Fruit fly (Drosophila melanogaster) whole organism, prepupa: Measurements from ENCODE around the gene crm.
A peak's percentile ranks its signal among the peaks of the same experiment; 100 is the strongest.

Experiments
- Blimp-1 ChIP-seq: fragments of 200-800 bp; sonication (Bioruptor generic); optimal IDR thresholded peaks from 3 replicates; lab custom pipeline; 2017; ENCODE audit warnings: missing biosample characterization, missing genetic modification characterization, mild to moderate bottlenecking, moderate library complexity, missing genetic modification reagents
- CG10631 ChIP-seq: fragments of 200-800 bp; sonication (Bioruptor generic); optimal IDR thresholded peaks from 2 replicates; lab custom pipeline; 2016; ENCODE audit warnings: missing biosample characterization, missing genetic modification characterization
- CG10669 ChIP-seq: fragments of 200-800 bp; sonication (Bioruptor generic); optimal IDR thresholded peaks from 3 replicates; lab custom pipeline; 2018; ENCODE audit warnings: missing biosample characterization, mild to moderate bottlenecking, missing genetic modification characterization, moderate library complexity
- CG11294 ChIP-seq: fragments of 200-800 bp; sonication (Bioruptor generic); IDR thresholded peaks from 2 replicates; pipeline ENCODE4 v1.3.6; 2022; ENCODE audit warnings: missing biosample characterization, missing genetic modification characterization
- CG11762 ChIP-seq: fragments of 200-800 bp; sonication (Bioruptor generic); optimal IDR thresholded peaks from 3 replicates; lab custom pipeline; 2016; ENCODE audit warnings: missing biosample characterization, missing genetic modification characterization; ENCODE audit not compliant: insufficient read depth
- CG11902 ChIP-seq: fragments of 200-800 bp; sonication (Bioruptor generic); optimal IDR thresholded peaks from 3 replicates; lab custom pipeline; 2016; ENCODE audit warnings: missing biosample characterization, missing genetic modification characterization
- CG15336 ChIP-seq: fragments of 200-800 bp; sonication (Bioruptor generic); IDR thresholded peaks from 2 replicates; pipeline ENCODE4 v1.3.6; 2022; ENCODE audit warnings: missing biosample characterization, missing genetic modification characterization
- CG1621 ChIP-seq: fragments of 200-800 bp; sonication (Bioruptor generic); optimal IDR thresholded peaks from 3 replicates; lab custom pipeline; 2018; ENCODE audit warnings: missing biosample characterization, mild to moderate bottlenecking, missing genetic modification characterization
- CG16779 ChIP-seq: fragments of 200-800 bp; sonication (Bioruptor generic); optimal IDR thresholded peaks from 3 replicates; lab custom pipeline; 2017; ENCODE audit warnings: missing biosample characterization, mild to moderate bottlenecking, missing genetic modification characterization
- CG3032 ChIP-seq: fragments of 200-800 bp; optimal IDR thresholded peaks from 2 replicates; lab custom pipeline; 2019; ENCODE audit warnings: missing biosample characterization, mild to moderate bottlenecking, missing genetic modification characterization, moderate library complexity
- CG31627 ChIP-seq: fragments of 200-800 bp; sonication (Bioruptor generic); optimal IDR thresholded peaks from 3 replicates; lab custom pipeline; 2016; ENCODE audit warnings: missing biosample characterization, missing genetic modification characterization
- CG32006 ChIP-seq: fragments of 200-800 bp; sonication (Bioruptor generic); optimal IDR thresholded peaks from 3 replicates; lab custom pipeline; 2017; ENCODE audit warnings: missing biosample characterization, mild to moderate bottlenecking, missing genetic modification characterization
- CG3919 ChIP-seq: fragments of 200-800 bp; sonication (Bioruptor generic); optimal IDR thresholded peaks from 3 replicates; lab custom pipeline; 2016; ENCODE audit warnings: missing biosample characterization, missing genetic modification characterization
- CG4318 ChIP-seq: fragments of 200-800 bp; sonication (Bioruptor generic); optimal IDR thresholded peaks from 3 replicates; lab custom pipeline; 2017; ENCODE audit warnings: missing biosample characterization, mild to moderate bottlenecking, missing genetic modification characterization
- CG6792 ChIP-seq: fragments of 200-800 bp; sonication (Bioruptor generic); optimal IDR thresholded peaks from 3 replicates; lab custom pipeline; 2016; ENCODE audit warnings: missing biosample characterization, missing genetic modification characterization
- CG6808 ChIP-seq: fragments of 200-800 bp; sonication (Bioruptor generic); optimal IDR thresholded peaks from 3 replicates; lab custom pipeline; 2017; ENCODE audit warnings: missing biosample characterization, missing genetic modification characterization, mild to moderate bottlenecking, moderate library complexity, missing genetic modification reagents
- CG6854 ChIP-seq: fragments of 200-800 bp; sonication (Bioruptor generic); optimal IDR thresholded peaks from 2 replicates; lab custom pipeline; 2017; ENCODE audit warnings: missing biosample characterization, mild to moderate bottlenecking, missing genetic modification characterization
- CG7368 ChIP-seq: fragments of 200-800 bp; sonication (Bioruptor generic); optimal IDR thresholded peaks from 3 replicates; lab custom pipeline; 2016; ENCODE audit warnings: missing biosample characterization, missing genetic modification characterization
- CG8119 ChIP-seq: fragments of 200-800 bp; sonication (Bioruptor generic); IDR thresholded peaks from 3 replicates; pipeline ENCODE4 v1.3.6; 2022; ENCODE audit warnings: missing biosample characterization, missing genetic modification characterization
- CG8632 ChIP-seq: fragments of 200-800 bp; sonication (Bioruptor generic); optimal IDR thresholded peaks from 3 replicates; lab custom pipeline; 2016; ENCODE audit warnings: missing biosample characterization, missing genetic modification characterization
- CG9139 ChIP-seq: fragments of 200-800 bp; sonication (Bioruptor generic); optimal IDR thresholded peaks from 3 replicates; lab custom pipeline; 2017; ENCODE audit warnings: missing biosample characterization, mild to moderate bottlenecking, missing genetic modification characterization
- Eip75B ChIP-seq: fragments of 200-800 bp; sonication (Bioruptor generic); optimal IDR thresholded peaks from 3 replicates; lab custom pipeline; 2016; ENCODE audit warnings: missing biosample characterization, missing genetic modification characterization
- Eip78C ChIP-seq: fragments of 200-800 bp; sonication (Bioruptor generic); peaks from one replicate; lab custom pipeline; 2016; ENCODE audit warnings: missing biosample characterization, missing genetic modification characterization
- Eip93F ChIP-seq: fragments of 200-800 bp; sonication (Bioruptor generic); optimal IDR thresholded peaks from 2 replicates; lab custom pipeline; 2016; ENCODE audit warnings: missing biosample characterization, mild to moderate bottlenecking, missing genetic modification characterization
- Gug ChIP-seq: fragments of 200-800 bp; sonication (Bioruptor generic); IDR thresholded peaks from 2 replicates; pipeline ENCODE4 v1.3.6; 2022; ENCODE audit warnings: missing biosample characterization, missing genetic modification characterization
- Hr38 ChIP-seq: sonication (Bioruptor generic); optimal IDR thresholded peaks from 2 replicates; lab custom pipeline; 2016; ENCODE audit warnings: missing biosample characterization, missing genetic modification characterization
- Hr39 ChIP-seq: fragments of 200-800 bp; sonication (Bioruptor generic); optimal IDR thresholded peaks from 2 replicates; lab custom pipeline; 2016; ENCODE audit warnings: missing biosample characterization, missing genetic modification characterization
- Hr4 ChIP-seq: fragments of 200-800 bp; sonication (Bioruptor generic); optimal IDR thresholded peaks from 3 replicates; lab custom pipeline; 2016; ENCODE audit warnings: missing biosample characterization, missing genetic modification characterization
- Met ChIP-seq: fragments of 200-800 bp; sonication (Bioruptor generic); optimal IDR thresholded peaks from 3 replicates; lab custom pipeline; 2016; ENCODE audit warnings: missing biosample characterization, missing genetic modification characterization
- OdsH ChIP-seq: fragments of 200-800 bp; sonication (Bioruptor generic); optimal IDR thresholded peaks from 3 replicates; lab custom pipeline; 2016; ENCODE audit warnings: missing biosample characterization, missing genetic modification characterization
- Sox102F ChIP-seq: fragments of 200-800 bp; sonication (Bioruptor generic); optimal IDR thresholded peaks from 2 replicates; lab custom pipeline; 2016; ENCODE audit warnings: missing biosample characterization, mild to moderate bottlenecking, missing genetic modification characterization
- Sox14 ChIP-seq: fragments of 200-800 bp; sonication (Bioruptor generic); optimal IDR thresholded peaks from 3 replicates; lab custom pipeline; 2016; ENCODE audit warnings: missing biosample characterization, missing genetic modification characterization
- acj6 ChIP-seq: fragments of 200-800 bp; sonication (Bioruptor generic); optimal IDR thresholded peaks from 3 replicates; lab custom pipeline; 2016; ENCODE audit warnings: missing biosample characterization, missing genetic modification characterization
- cyc ChIP-seq: fragments of 200-800 bp; sonication (Bioruptor generic); optimal IDR thresholded peaks from 3 replicates; lab custom pipeline; 2016; ENCODE audit warnings: missing biosample characterization, missing genetic modification characterization
- dac ChIP-seq: fragments of 200-800 bp; sonication (Bioruptor generic); optimal IDR thresholded peaks from 2 replicates; lab custom pipeline; 2017; ENCODE audit warnings: missing biosample characterization, mild to moderate bottlenecking, missing genetic modification characterization
- dsx ChIP-seq: fragments of 200-800 bp; optimal IDR thresholded peaks from 3 replicates; lab custom pipeline; 2019; ENCODE audit warnings: missing biosample characterization, mild to moderate bottlenecking, missing genetic modification characterization, moderate library complexity; ENCODE audit not compliant: poor library complexity, severe bottlenecking
- eg ChIP-seq: fragments of 200-800 bp; sonication (Bioruptor generic); IDR thresholded peaks from 3 replicates; pipeline ENCODE4 v1.3.6; 2022; ENCODE audit warnings: missing biosample characterization, missing genetic modification characterization
- fd59A ChIP-seq: fragments of 200-800 bp; sonication (Bioruptor generic); optimal IDR thresholded peaks from 2 replicates; lab custom pipeline; 2017; ENCODE audit warnings: missing biosample characterization, mild to moderate bottlenecking, missing genetic modification characterization, missing genetic modification reagents
- fd85E ChIP-seq: fragments of 200-800 bp; sonication (Bioruptor generic); optimal IDR thresholded peaks from 3 replicates; lab custom pipeline; 2016; ENCODE audit warnings: missing biosample characterization, missing genetic modification characterization
- fkh ChIP-seq: fragments of 200-800 bp; sonication (Bioruptor generic); optimal IDR thresholded peaks from 3 replicates; lab custom pipeline; 2017; ENCODE audit warnings: missing biosample characterization, mild to moderate bottlenecking, missing genetic modification characterization, moderate library complexity
- lz ChIP-seq: fragments of 200-800 bp; sonication (Bioruptor generic); optimal IDR thresholded peaks from 3 replicates; lab custom pipeline; 2016; ENCODE audit warnings: missing biosample characterization, missing genetic modification characterization
- net ChIP-seq: fragments of 200-800 bp; sonication (Bioruptor generic); optimal IDR thresholded peaks from 3 replicates; lab custom pipeline; 2016; ENCODE audit warnings: missing biosample characterization, missing genetic modification characterization
- pdm3 ChIP-seq: fragments of 200-800 bp; sonication (Bioruptor generic); optimal IDR thresholded peaks from 3 replicates; lab custom pipeline; 2016; ENCODE audit warnings: missing biosample characterization, missing genetic modification characterization
- salr ChIP-seq, 2 experiments: fragments of 200-800 bp; sonication (Bioruptor generic); optimal IDR thresholded peaks; 3 replicates each; lab custom pipeline; 2016 to 2018; ENCODE audit warnings: missing biosample characterization in 2 of 2, missing genetic modification characterization in 2 of 2, mild to moderate bottlenecking in 1 of 2
- spab ChIP-seq: fragments of 200-800 bp; sonication (Bioruptor generic); optimal IDR thresholded peaks from 2 replicates; lab custom pipeline; 2017; ENCODE audit warnings: missing biosample characterization, mild to moderate bottlenecking, missing genetic modification characterization, missing genetic modification reagents
- svp ChIP-seq: fragments of 200-800 bp; sonication (Bioruptor generic); peaks from one replicate; lab custom pipeline; 2016; ENCODE audit warnings: missing biosample characterization, missing genetic modification characterization
- topi ChIP-seq: fragments of 200-800 bp; sonication (Bioruptor generic); optimal IDR thresholded peaks from 3 replicates; lab custom pipeline; 2016; ENCODE audit warnings: missing biosample characterization, missing genetic modification characterization

Gene crm

DNA sequence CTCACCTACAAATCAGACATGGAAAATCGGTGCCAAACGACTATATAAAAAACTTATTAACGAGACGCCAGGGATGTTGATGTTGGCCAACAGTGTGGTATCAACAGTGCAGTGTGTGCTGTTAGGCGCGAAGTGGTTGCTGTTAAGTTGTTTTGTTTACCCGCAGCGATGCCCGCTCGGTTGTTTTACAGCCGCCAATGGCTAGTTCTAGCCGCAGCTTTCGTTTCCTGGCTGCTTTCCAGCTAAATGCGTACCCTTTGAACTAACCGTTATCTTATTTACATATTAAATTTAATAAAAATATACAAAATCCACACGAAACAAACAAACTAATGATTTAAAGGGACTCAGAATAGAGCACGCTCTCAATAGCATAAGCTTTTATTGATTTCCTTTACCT is at the start of gene crm:
crm (minus strand) TSS at position 111 of the 400 bp plus-strand sequence.
- peak; percentile 99 for TF ChIP-seq fkh (GFP tag; lab: Kevin White, UChicago)
- TF ChIP-seq Sox14 (GFP tag; lab: Kevin White, UChicago): peak; percentile 45
- TF ChIP-seq CG11762 (GFP tag; lab: Kevin White, UChicago): no peak
- no peak for TF ChIP-seq CG11902 (GFP tag; lab: Kevin White, UChicago)
- no peak for TF ChIP-seq CG10669
- TF ChIP-seq CG32006 (GFP tag; lab: Kevin White, UChicago): no peak
- no peak for TF ChIP-seq CG15336 (GFP tag; lab: Robert Waterston, UW)
- TF ChIP-seq fd85E (GFP tag; lab: Kevin White, UChicago): no peak

DNA sequence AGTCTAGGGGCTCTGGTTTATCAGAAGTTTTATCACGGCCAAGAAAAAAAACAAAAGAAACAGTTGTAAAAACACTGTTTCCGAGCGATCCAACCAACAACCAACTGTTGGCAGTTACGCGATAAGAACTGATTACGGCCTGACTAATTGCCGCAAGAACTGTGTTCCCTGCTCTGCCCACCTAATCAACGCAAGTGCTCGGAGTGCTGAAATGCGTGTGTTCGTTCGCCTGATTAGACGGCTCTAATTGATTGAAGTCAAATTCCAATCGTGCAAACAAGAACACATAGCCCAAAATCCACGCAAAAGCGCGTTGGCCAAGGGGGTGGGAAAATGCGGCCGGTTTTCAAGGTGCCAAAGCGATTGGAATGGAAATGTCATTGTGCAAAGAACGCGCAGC is 49.3 kb upstream of the crm start:
- TF ChIP-seq Eip78C (GFP tag; lab: Kevin White, UChicago): no peak
- no peak for TF ChIP-seq CG6854 (GFP tag; lab: Kevin White, UChicago)
- TF ChIP-seq CG10669: no peak
- no peak for TF ChIP-seq fd59A
- TF ChIP-seq salr (GFP tag; optimal IDR thresholded peaks at IDR 0.05; lab: Kevin White, UChicago): no peak
- no peak for TF ChIP-seq Blimp-1 (GFP tag; lab: Kevin White, UChicago)
- no peak for TF ChIP-seq CG32006 (GFP tag; lab: Kevin White, UChicago)
- no peak for TF ChIP-seq Sox102F
- no peak for TF ChIP-seq dac (GFP tag; lab: Kevin White, UChicago)
- no peak for TF ChIP-seq CG11294 (GFP tag; lab: Robert Waterston, UW)
- no peak for TF ChIP-seq CG3919 (GFP tag; lab: Kevin White, UChicago)
- TF ChIP-seq CG4318: no peak
- no peak for TF ChIP-seq topi (GFP tag; lab: Kevin White, UChicago)
- TF ChIP-seq OdsH (GFP tag; lab: Kevin White, UChicago): no peak
- TF ChIP-seq CG7368: no peak
- TF ChIP-seq dsx (GFP tag; lab: Kevin White, UChicago): no peak
- no peak for TF ChIP-seq Hr39
- TF ChIP-seq svp (GFP tag; lab: Kevin White, UChicago): no peak
- no peak for TF ChIP-seq eg (GFP tag; lab: Robert Waterston, UW)
- TF ChIP-seq spab: no peak

DNA sequence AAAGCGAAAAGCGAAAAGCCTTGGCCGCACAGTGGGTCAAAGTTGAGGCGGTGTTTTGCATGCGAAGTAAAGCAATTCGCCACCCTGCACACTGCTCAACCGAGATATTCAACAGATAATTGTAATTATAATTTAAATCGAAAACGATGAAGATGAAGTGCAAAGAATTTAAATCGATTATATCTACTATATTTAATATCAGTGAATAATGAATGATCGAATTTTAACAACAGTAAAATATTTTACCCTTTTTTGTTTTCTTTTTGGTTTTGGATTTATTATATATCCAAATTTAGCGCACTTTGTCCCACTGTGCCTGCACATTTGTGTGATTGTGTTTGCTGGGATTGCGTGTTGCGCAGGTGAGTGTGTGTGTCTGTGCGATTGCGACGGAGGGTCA is 48.7 kb upstream of the crm start:
- TF ChIP-seq fkh (GFP tag; lab: Kevin White, UChicago): peak; percentile 33
- peak; percentile 92 for TF ChIP-seq pdm3
- peak; percentile 87 for TF ChIP-seq CG6854 (GFP tag; lab: Kevin White, UChicago)
- TF ChIP-seq lz (GFP tag; lab: Kevin White, UChicago): peak; percentile 94
- TF ChIP-seq OdsH (GFP tag; lab: Kevin White, UChicago): peak; percentile 91
- TF ChIP-seq CG6808 (GFP tag; lab: Kevin White, UChicago): peak; percentile 89
- peak; percentile 89 for TF ChIP-seq CG6792 (GFP tag; lab: Kevin White, UChicago)
- TF ChIP-seq Hr39: peak; percentile 89
- peak; percentile 92 for TF ChIP-seq CG11762 (GFP tag; lab: Kevin White, UChicago)
- no peak for TF ChIP-seq Hr38
- peak; percentile 92 for TF ChIP-seq CG16779 (tag; lab: Kevin White, UChicago)
- peak; percentile 66 for TF ChIP-seq Eip93F
- peak; percentile 94 for TF ChIP-seq fd59A
- TF ChIP-seq CG31627 (GFP tag; lab: Kevin White, UChicago): peak; percentile 87
- TF ChIP-seq CG11902 (GFP tag; lab: Kevin White, UChicago): peak; percentile 88
- TF ChIP-seq CG8119 (GFP tag; lab: Robert Waterston, UW): peak; percentile 96
- peak; percentile 79 for TF ChIP-seq CG9139
- peak; percentile 88 for TF ChIP-seq Sox102F
- TF ChIP-seq Gug: peak; percentile 83
- peak; percentile 95 for TF ChIP-seq CG15336 (GFP tag; lab: Robert Waterston, UW)
- TF ChIP-seq Eip75B: peak; percentile 94
- TF ChIP-seq salr (GFP tag; optimal IDR thresholded peaks at IDR 0.05; lab: Kevin White, UChicago): peak; percentile 78 to 83
- peak; percentile 87 for TF ChIP-seq dsx (GFP tag; lab: Kevin White, UChicago)
- TF ChIP-seq acj6: peak; percentile 92
- peak; percentile 96 for TF ChIP-seq svp (GFP tag; lab: Kevin White, UChicago)
- TF ChIP-seq cyc: peak; percentile 88
- peak; percentile 95 for TF ChIP-seq Hr4 (GFP tag; lab: Kevin White, UChicago)
- TF ChIP-seq Met (GFP tag; lab: Kevin White, UChicago): peak; percentile 92
- peak; percentile 92 for TF ChIP-seq CG8632 (GFP tag; lab: Kevin White, UChicago)
- TF ChIP-seq CG3032 (tag; lab: Kevin White, UChicago): peak; percentile 92
- TF ChIP-seq dac (GFP tag; lab: Kevin White, UChicago): peak; percentile 91
- peak; percentile 92 for TF ChIP-seq CG10631 (GFP tag; lab: Kevin White, UChicago)
- peak; percentile 93 for TF ChIP-seq net (GFP tag; lab: Kevin White, UChicago)
- peak; percentile 91 for TF ChIP-seq CG1621 (tag; lab: Kevin White, UChicago)
